Fruit fly (Drosophila melanogaster): ENCODE measurements around the gene CG12983.
A peak's percentile ranks its signal among the peaks of the same experiment; 100 is the strongest.

The CG12983 gene

dm6 chr3L:20923030-20923591 lies 43.5 kb downstream of the CG12983 start (continued):
- TF ChIP-seq Mrtf (GFP tag; IDR thresholded peaks at IDR 0.05) = no peak
- TF ChIP-seq TFAM (GFP tag; optimal IDR thresholded peaks at IDR 0.05) = no peak
- no peak for TF ChIP-seq kah (GFP tag; optimal IDR thresholded peaks at IDR 0.05)
- no peak for TF ChIP-seq CG11456 (GFP tag; IDR thresholded peaks at IDR 0.05)
- TF ChIP-seq CG30431 (GFP tag; optimal IDR thresholded peaks at IDR 0.05) = peak; percentile 53
- no peak for TF ChIP-seq CG7987 (GFP tag; optimal IDR thresholded peaks at IDR 0.05)
- no peak for TF ChIP-seq CG3995 (GFP tag; optimal IDR thresholded peaks at IDR 0.05)
- TF ChIP-seq CG2712 (tag; optimal IDR thresholded peaks at IDR 0.05) = peak; percentile 79
- no peak for TF ChIP-seq Abd-B (GFP tag; optimal IDR thresholded peaks at IDR 0.05)
- no peak for TF ChIP-seq CG5180 (GFP tag; optimal IDR thresholded peaks at IDR 0.05)
- TF ChIP-seq tx (GFP tag; optimal IDR thresholded peaks at IDR 0.05) = peak; percentile 6
- no peak for TF ChIP-seq nau (GFP tag; optimal IDR thresholded peaks at IDR 0.05)
- peak; percentile 22 for TF ChIP-seq CG1647 (GFP tag; optimal IDR thresholded peaks at IDR 0.05)
- no peak for TF ChIP-seq knrl (GFP tag; IDR thresholded peaks at IDR 0.05; ENCODE audit: partially characterized antibody)
- peak in 1 of 2 experiments; percentile 34 for TF ChIP-seq pan (optimal IDR thresholded peaks at IDR 0.05)
- peak in 1 of 2 experiments; percentile 53 for TF ChIP-seq pan (GFP tag; optimal IDR thresholded peaks at IDR 0.05 in 1 of 2, IDR thresholded peaks at IDR 0.05 in 1 of 2)
- TF ChIP-seq CG1603 (tag; optimal IDR thresholded peaks at IDR 0.05) = peak; percentile 55
- TF ChIP-seq CG7963 (GFP tag; IDR thresholded peaks at IDR 0.05; ENCODE audit: partially characterized antibody) = no peak
- no peak for TF ChIP-seq CG11696 (GFP tag; IDR thresholded peaks at IDR 0.05)
- TF ChIP-seq CkIIα-i1 (GFP tag; IDR thresholded peaks at IDR 0.05) = no peak
- TF ChIP-seq Med (GFP tag) = peak; percentile 77
- TF ChIP-seq Fer2 (tag; optimal IDR thresholded peaks at IDR 0.05) = no peak
- no peak for TF ChIP-seq BtbVII (GFP tag; optimal IDR thresholded peaks at IDR 0.05)
- TF ChIP-seq Ssrp (tag; optimal IDR thresholded peaks at IDR 0.05) = peak; percentile 67
- TF ChIP-seq Oaz (GFP tag; IDR thresholded peaks at IDR 0.05) = no peak
- TF ChIP-seq Hey (tag; optimal IDR thresholded peaks at IDR 0.05) = no peak
- TF ChIP-seq zen (tag; optimal IDR thresholded peaks at IDR 0.05) = peak; percentile 47
- no peak for TF ChIP-seq pita (GFP tag; optimal IDR thresholded peaks at IDR 0.05)
- TF ChIP-seq CG5245 (GFP tag; optimal IDR thresholded peaks at IDR 0.05) = peak; percentile 28
- TF ChIP-seq slp2 (GFP tag; optimal IDR thresholded peaks at IDR 0.05) = no peak
- peak; percentile 53 for TF ChIP-seq dmrt99B (tag; optimal IDR thresholded peaks at IDR 0.05)
- no peak for TF ChIP-seq zfh2 (GFP tag; optimal IDR thresholded peaks at IDR 0.05)
- TF ChIP-seq Dek (tag; optimal IDR thresholded peaks at IDR 0.05) = no peak
- TF ChIP-seq Dp (GFP tag; optimal IDR thresholded peaks at IDR 0.05) = no peak
- TF ChIP-seq Elba2 (GFP tag; optimal IDR thresholded peaks at IDR 0.05) = no peak
- no peak for TF ChIP-seq nerfin-2 (GFP tag; IDR thresholded peaks at IDR 0.05; ENCODE audit: partially characterized antibody)
- no peak for TF ChIP-seq CG1792 (GFP tag; optimal IDR thresholded peaks at IDR 0.05)
- TF ChIP-seq scrt (GFP tag; optimal IDR thresholded peaks at IDR 0.05) = no peak
- peak; percentile 18 for TF ChIP-seq NC2α (GFP tag; optimal IDR thresholded peaks at IDR 0.05)
- TF ChIP-seq CG10209 (GFP tag; optimal IDR thresholded peaks at IDR 0.05) = peak; percentile 55
- no peak for TF ChIP-seq CG6683 (GFP tag; optimal IDR thresholded peaks at IDR 0.05)
- TF ChIP-seq CG34224 (GFP tag; IDR thresholded peaks at IDR 0.05; ENCODE audit: partially characterized antibody) = no peak
- TF ChIP-seq hth (optimal IDR thresholded peaks at IDR 0.05) = no peak
- TF ChIP-seq ro (GFP tag; IDR thresholded peaks at IDR 0.05) = no peak; the same call in 1 of the 2 replicates
- TF ChIP-seq luna (GFP tag; optimal IDR thresholded peaks at IDR 0.05) = no peak
- peak; percentile 18 for TF ChIP-seq CG11398 (GFP tag; optimal IDR thresholded peaks at IDR 0.05)
- no peak for TF ChIP-seq Sry-δ (GFP tag; optimal IDR thresholded peaks at IDR 0.05)
- 0 out of 2 replicates have a peak, but pooled peaks have one; percentile 40 for TF ChIP-seq peb (GFP tag; IDR thresholded peaks at IDR 0.05)
- TF ChIP-seq z (GFP tag; IDR thresholded peaks at IDR 0.05) = no peak
- TF ChIP-seq row (GFP tag; IDR thresholded peaks at IDR 0.05) = peak; percentile 68
- TF ChIP-seq abd-A (tag; optimal IDR thresholded peaks at IDR 0.05) = no peak
